Fruit fly (Drosophila melanogaster) whole organism, wandering third instar larva: Measurements from ENCODE around the gene CG15443.
A peak's percentile ranks its signal among the peaks of the same experiment; 100 is the strongest.

Experiments used
- Abd-B ChIP-seq: fragments of >200 bp; optimal IDR thresholded peaks from 2 replicates; lab custom pipeline; 2017; ENCODE audit warnings: missing biosample characterization, missing genetic modification characterization
- CG9705 ChIP-seq: fragments of 200-800 bp; sonication (Bioruptor generic); optimal IDR thresholded peaks from 2 replicates; lab custom pipeline; 2018; ENCODE audit warnings: missing biosample characterization, mild to moderate bottlenecking, missing genetic modification characterization
- Dfd ChIP-seq: fragments of >200 bp; optimal IDR thresholded peaks from 2 replicates; lab custom pipeline; 2017; ENCODE audit warnings: missing biosample characterization, missing genetic modification characterization
- Dif ChIP-seq: fragments of 200-275, 200-300 bp; sonication (Bioruptor generic); optimal IDR thresholded peaks from 2 replicates; lab custom pipeline; 2018; ENCODE audit warnings: missing biosample characterization, missing genetic modification characterization; ENCODE audit not compliant: partially characterized antibody
- GATAd ChIP-seq: sonication (Bioruptor generic); optimal IDR thresholded peaks from 2 replicates; lab custom pipeline; 2016; ENCODE audit warnings: missing biosample characterization, missing genetic modification characterization
- HLH106 ChIP-seq: fragments of 200-800 bp; optimal IDR thresholded peaks from 3 replicates; lab custom pipeline; 2019; ENCODE audit warnings: missing biosample characterization, mild to moderate bottlenecking, missing genetic modification characterization, moderate library complexity
- Hnf4 ChIP-seq: fragments of 200-800 bp; sonication (Bioruptor generic); optimal IDR thresholded peaks from 2 replicates; lab custom pipeline; 2016; ENCODE audit warnings: missing biosample characterization, mild to moderate bottlenecking, missing genetic modification characterization
- Hr78 ChIP-seq: fragments of >200 bp; optimal IDR thresholded peaks from 2 replicates; lab custom pipeline; 2017; ENCODE audit warnings: missing biosample characterization, missing genetic modification characterization
- Hr83 ChIP-seq: fragments of 200-300 bp; sonication (Bioruptor generic); optimal IDR thresholded peaks from 2 replicates; lab custom pipeline; 2016; ENCODE audit warnings: missing biosample characterization, mild to moderate bottlenecking, missing genetic modification characterization, moderate library complexity; ENCODE audit not compliant: poor library complexity, severe bottlenecking
- Jra ChIP-seq: sonication (Bioruptor generic); optimal IDR thresholded peaks from 2 replicates; lab custom pipeline; 2016; ENCODE audit warnings: missing biosample characterization, missing genetic modification characterization
- Mio ChIP-seq: sonication (Bioruptor generic); optimal IDR thresholded peaks from 2 replicates; lab custom pipeline; 2016; ENCODE audit warnings: missing biosample characterization, missing genetic modification characterization
- Myc ChIP-seq: fragments of >200 bp; optimal IDR thresholded peaks from 2 replicates; lab custom pipeline; 2017
- OdsH ChIP-seq: fragments of 200-800 bp; sonication (Bioruptor generic); optimal IDR thresholded peaks from 2 replicates; lab custom pipeline; 2016; ENCODE audit warnings: missing biosample characterization, mild to moderate bottlenecking, missing genetic modification characterization
- Rel ChIP-seq, 2 experiments: fragments of 200-800 bp; sonication (Bioruptor generic) in 1 of 2; optimal IDR thresholded peaks; 2 replicates in 1 of 2; 3 replicates in 1 of 2; lab custom pipeline; 2016 to 2019; ENCODE audit warnings: mild to moderate bottlenecking in 2 of 2, missing biosample characterization in 2 of 2, missing genetic modification characterization in 2 of 2, moderate library complexity in 1 of 2
- Sp1 ChIP-seq: fragments of 200-800 bp; sonication (Bioruptor generic); optimal IDR thresholded peaks from 3 replicates; lab custom pipeline; 2019; ENCODE audit warnings: missing biosample characterization, mild to moderate bottlenecking, missing genetic modification characterization, moderate library complexity
- Vsx2 ChIP-seq: fragments of 200-300, 225-300 bp; sonication (Bioruptor generic); optimal IDR thresholded peaks from 2 replicates; lab custom pipeline; 2018; ENCODE audit warnings: missing biosample characterization, missing genetic modification characterization; ENCODE audit not compliant: partially characterized antibody
- br ChIP-seq: fragments of 200-800 bp; sonication (Bioruptor generic); optimal IDR thresholded peaks from 2 replicates; lab custom pipeline; 2016; ENCODE audit warnings: missing biosample characterization, missing genetic modification characterization
- brk ChIP-seq: fragments of 200-800 bp; sonication (Bioruptor generic); optimal IDR thresholded peaks from 2 replicates; lab custom pipeline; 2016; ENCODE audit warnings: missing biosample characterization, mild to moderate bottlenecking, missing genetic modification characterization
- dl ChIP-seq, 2 experiments: fragments of 175-275, 200-275 bp in 1 of 2; fragments of 200-275 bp in 1 of 2; sonication (Bioruptor generic); optimal IDR thresholded peaks; lab custom pipeline; 2018; ENCODE audit warnings: mild to moderate bottlenecking in 2 of 2, missing biosample characterization in 2 of 2, missing genetic modification characterization in 2 of 2, moderate library complexity in 2 of 2; ENCODE audit not compliant: partially characterized antibody in 2 of 2, insufficient read depth in 1 of 2
- dmrt93B ChIP-seq: fragments of 200-800 bp; sonication (Bioruptor generic); optimal IDR thresholded peaks from 2 replicates; lab custom pipeline; 2018; ENCODE audit warnings: missing biosample characterization, mild to moderate bottlenecking, missing genetic modification characterization
- dsf ChIP-seq: sonication (Bioruptor generic); optimal IDR thresholded peaks from 2 replicates; lab custom pipeline; 2016; ENCODE audit warnings: missing biosample characterization, missing genetic modification characterization, borderline replicate concordance
- ey ChIP-seq: fragments of 200-800 bp; sonication (Bioruptor generic); optimal IDR thresholded peaks from 2 replicates; lab custom pipeline; 2016; ENCODE audit warnings: missing biosample characterization, missing genetic modification characterization
- foxo ChIP-seq, 2 experiments: fragments of 200-800 bp; sonication (Bioruptor generic); optimal IDR thresholded peaks; 2 replicates in 1 of 2; 3 replicates in 1 of 2; lab custom pipeline; 2016 to 2017; ENCODE audit warnings: missing biosample characterization in 2 of 2, missing genetic modification characterization in 2 of 2
- fru ChIP-seq: fragments of 200-800 bp; sonication (Bioruptor generic); optimal IDR thresholded peaks from 3 replicates; lab custom pipeline; 2016; ENCODE audit warnings: missing biosample characterization, mild to moderate bottlenecking, missing genetic modification characterization
- h ChIP-seq: fragments of 200-800 bp; sonication (Bioruptor generic); optimal IDR thresholded peaks from 3 replicates; lab custom pipeline; 2016; ENCODE audit warnings: missing biosample characterization, mild to moderate bottlenecking, missing genetic modification characterization
- jim ChIP-seq: fragments of 175-275, 200-325 bp; sonication (Bioruptor generic); optimal IDR thresholded peaks from 2 replicates; lab custom pipeline; 2016; ENCODE audit warnings: missing biosample characterization, mild to moderate bottlenecking, missing genetic modification characterization
- pan ChIP-seq: fragments of >200 bp; optimal IDR thresholded peaks from 2 replicates; lab custom pipeline; 2017
- psq ChIP-seq: fragments of 200-800 bp; sonication (Bioruptor generic); optimal IDR thresholded peaks from 3 replicates; lab custom pipeline; 2017; ENCODE audit warnings: missing biosample characterization, mild to moderate bottlenecking, missing genetic modification characterization, moderate library complexity
- rgr ChIP-seq: fragments of 200-800 bp; sonication (Bioruptor generic); optimal IDR thresholded peaks from 3 replicates; lab custom pipeline; 2016; ENCODE audit warnings: missing biosample characterization, mild to moderate bottlenecking, missing genetic modification characterization
- sage ChIP-seq: fragments of 200-800 bp; sonication (Bioruptor generic); optimal IDR thresholded peaks from 2 replicates; lab custom pipeline; 2016; ENCODE audit warnings: missing biosample characterization, mild to moderate bottlenecking, missing genetic modification characterization
- sv ChIP-seq: fragments of 200-800 bp; sonication (Bioruptor generic); optimal IDR thresholded peaks from 3 replicates; lab custom pipeline; 2016; ENCODE audit warnings: missing biosample characterization, missing genetic modification characterization
- tai ChIP-seq: sonication (Bioruptor generic); optimal IDR thresholded peaks from 2 replicates; lab custom pipeline; 2016; ENCODE audit warnings: missing biosample characterization, missing genetic modification characterization
- woc ChIP-seq: sonication (Bioruptor generic); optimal IDR thresholded peaks from 2 replicates; lab custom pipeline; 2016; ENCODE audit warnings: missing biosample characterization, mild to moderate bottlenecking, missing genetic modification characterization

Gene CG15443

dm6 chr2L:4463323-4463722 is at the start of gene CG15443, which contains the start of gene Paris:
Gene CG15443 (minus strand): TSS chr2L:4463447.
Gene Paris (plus strand): TSS chr2L:4463611.
- TF ChIP-seq sv (GFP tag; lab: Kevin White, UChicago) (no peak), CG9705 (GFP tag; lab: Kevin White, UChicago) (peak; percentile 14), jim (GFP tag; lab: Kevin White, UChicago) (no peak), sage (no peak), Rel (GFP tag; optimal IDR thresholded peaks at IDR 0.05; lab: Kevin White, UChicago) (no peak), Rel (tag; optimal IDR thresholded peaks at IDR 0.05; lab: Kevin White, UChicago) (peak; percentile 32), dsf (no peak), dl (GFP tag; optimal IDR thresholded peaks at IDR 0.05; lab: Kevin White, UChicago; ENCODE audit: insufficient read depth in 1 of 2, partially characterized antibody in 2 of 2) (no peak), pan (no peak)

dm6 chr2L:4477978-4478377 is 14.7 kb upstream of the CG15443 start:
- TF ChIP-seq foxo (GFP tag; optimal IDR thresholded peaks at IDR 0.05; lab: Kevin White, UChicago) (no peak), Sp1 (no peak), jim (GFP tag; lab: Kevin White, UChicago) (no peak)

dm6 chr2L:4476672-4477273 is 13.5 kb upstream of the CG15443 start, which contains the start of gene ine:
Gene ine (minus strand): TSS chr2L:4477022.
- TF ChIP-seq ey (GFP tag; lab: Kevin White, UChicago) = no peak
- no peak for TF ChIP-seq foxo (GFP tag; optimal IDR thresholded peaks at IDR 0.05; lab: Kevin White, UChicago)
- TF ChIP-seq dmrt93B = no peak
- peak; percentile 28 for TF ChIP-seq Dif (GFP tag; lab: Kevin White, UChicago)
- peak; percentile 52 for TF ChIP-seq h (GFP tag; lab: Kevin White, UChicago)

- no peak for TF ChIP-seq dl (GFP tag; optimal IDR thresholded peaks at IDR 0.05; lab: Kevin White, UChicago; ENCODE audit: insufficient read depth in 1 of 2, partially characterized antibody in 2 of 2)
- TF ChIP-seq br (GFP tag; lab: Kevin White, UChicago) = no peak
- TF ChIP-seq jim (GFP tag; lab: Kevin White, UChicago) = no peak
- TF ChIP-seq Hr83 (GFP tag; lab: Kevin White, UChicago) = no peak
- no peak for TF ChIP-seq Hnf4
- TF ChIP-seq Myc (lab: Kevin White, UChicago) = no peak
- TF ChIP-seq h (GFP tag; lab: Kevin White, UChicago) = peak; percentile 22
- TF ChIP-seq Dfd (GFP tag; lab: Kevin White, UChicago) = no peak
- no peak for TF ChIP-seq rgr
- no peak for TF ChIP-seq sage
- no peak for TF ChIP-seq sv (GFP tag; lab: Kevin White, UChicago)
- TF ChIP-seq fru (GFP tag; lab: Kevin White, UChicago) = peak; percentile 23
- TF ChIP-seq Jra (GFP tag; lab: Kevin White, UChicago) = no peak
Measured at dm6 chr2L:4475422-4475821, 12.2 kb upstream of the CG15443 start.

- no peak for TF ChIP-seq CG9705 (GFP tag; lab: Kevin White, UChicago)
- no peak for TF ChIP-seq tai (GFP tag; lab: Kevin White, UChicago)
- peak; percentile 74 for TF ChIP-seq woc (GFP tag; lab: Kevin White, UChicago)
- TF ChIP-seq psq (GFP tag; lab: Kevin White, UChicago) = no peak
- no peak for TF ChIP-seq Mio (GFP tag; lab: Kevin White, UChicago)
- TF ChIP-seq Myc (lab: Kevin White, UChicago) = peak; percentile 18
- TF ChIP-seq, all 38 proteins: peak for 2
Measured at dm6 chr2L:4464946-4465345, 1.7 kb upstream of the CG15443 start, which contains the start of gene FIG4. Gene FIG4 (plus strand): TSS chr2L:4465174.

DNA sequence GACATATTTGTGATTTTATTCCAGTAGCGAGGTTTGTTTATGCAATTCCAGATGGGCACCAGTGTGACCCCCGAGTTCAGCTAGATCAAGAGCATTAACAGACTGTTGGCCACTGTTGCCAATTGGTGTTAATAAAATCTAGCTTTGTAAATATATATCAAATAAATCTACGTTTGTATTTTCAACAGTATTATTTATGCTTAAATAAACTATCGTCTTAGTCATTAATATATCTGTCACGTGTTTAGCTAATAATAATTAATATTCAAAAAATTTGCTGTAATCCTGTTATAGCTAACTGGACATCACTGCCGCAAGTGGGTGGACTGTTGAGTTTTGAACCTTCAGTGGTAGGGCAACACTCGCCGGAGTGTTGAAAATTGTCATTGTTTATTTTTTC is 3.7 kb downstream of the CG15443 start, which contains the start of the genes mRpL27 and CG15435:
mRpL27 (minus strand) TSS at position 96 of the 400 bp plus-strand sequence.
CG15435 (plus strand) TSS at position 187 of the 400 bp plus-strand sequence.
- no peak for TF ChIP-seq ey (GFP tag; lab: Kevin White, UChicago)
- TF ChIP-seq foxo (GFP tag; optimal IDR thresholded peaks at IDR 0.05; lab: Kevin White, UChicago) = peak in 1 of 2 experiments; percentile 29
- TF ChIP-seq Mio (GFP tag; lab: Kevin White, UChicago) = no peak
- TF ChIP-seq woc (GFP tag; lab: Kevin White, UChicago) = peak; percentile 87
- peak; percentile 20 for TF ChIP-seq Sp1
- TF ChIP-seq sage = no peak
- no peak for TF ChIP-seq Vsx2 (GFP tag; lab: Kevin White, UChicago)
- no peak for TF ChIP-seq brk
- TF ChIP-seq tai (GFP tag; lab: Kevin White, UChicago) = no peak
- TF ChIP-seq HLH106 (tag; lab: Kevin White, UChicago) = peak; percentile 51
- peak; percentile 15 for TF ChIP-seq rgr
- no peak for TF ChIP-seq dmrt93B
- no peak for TF ChIP-seq Rel (GFP tag; optimal IDR thresholded peaks at IDR 0.05; lab: Kevin White, UChicago)
- peak; percentile 24 for TF ChIP-seq Rel (tag; optimal IDR thresholded peaks at IDR 0.05; lab: Kevin White, UChicago)
- TF ChIP-seq Dfd (GFP tag; lab: Kevin White, UChicago) = no peak
- peak; percentile 31 for TF ChIP-seq h (GFP tag; lab: Kevin White, UChicago)
- TF ChIP-seq GATAd (GFP tag; lab: Kevin White, UChicago) = no peak
- peak; percentile 7 for TF ChIP-seq OdsH (GFP tag; lab: Kevin White, UChicago)
- TF ChIP-seq CG9705 (GFP tag; lab: Kevin White, UChicago) = peak; percentile 48
- TF ChIP-seq pan = no peak
- no peak for TF ChIP-seq Dif (GFP tag; lab: Kevin White, UChicago)
- peak; percentile 96 for TF ChIP-seq Myc (lab: Kevin White, UChicago)
- no peak for TF ChIP-seq Hr83 (GFP tag; lab: Kevin White, UChicago)
- TF ChIP-seq Hr78 = no peak
- no peak for TF ChIP-seq Abd-B
